Fruit fly (Drosophila melanogaster): ENCODE measurements around the gene jp.

The jp gene

DNA sequence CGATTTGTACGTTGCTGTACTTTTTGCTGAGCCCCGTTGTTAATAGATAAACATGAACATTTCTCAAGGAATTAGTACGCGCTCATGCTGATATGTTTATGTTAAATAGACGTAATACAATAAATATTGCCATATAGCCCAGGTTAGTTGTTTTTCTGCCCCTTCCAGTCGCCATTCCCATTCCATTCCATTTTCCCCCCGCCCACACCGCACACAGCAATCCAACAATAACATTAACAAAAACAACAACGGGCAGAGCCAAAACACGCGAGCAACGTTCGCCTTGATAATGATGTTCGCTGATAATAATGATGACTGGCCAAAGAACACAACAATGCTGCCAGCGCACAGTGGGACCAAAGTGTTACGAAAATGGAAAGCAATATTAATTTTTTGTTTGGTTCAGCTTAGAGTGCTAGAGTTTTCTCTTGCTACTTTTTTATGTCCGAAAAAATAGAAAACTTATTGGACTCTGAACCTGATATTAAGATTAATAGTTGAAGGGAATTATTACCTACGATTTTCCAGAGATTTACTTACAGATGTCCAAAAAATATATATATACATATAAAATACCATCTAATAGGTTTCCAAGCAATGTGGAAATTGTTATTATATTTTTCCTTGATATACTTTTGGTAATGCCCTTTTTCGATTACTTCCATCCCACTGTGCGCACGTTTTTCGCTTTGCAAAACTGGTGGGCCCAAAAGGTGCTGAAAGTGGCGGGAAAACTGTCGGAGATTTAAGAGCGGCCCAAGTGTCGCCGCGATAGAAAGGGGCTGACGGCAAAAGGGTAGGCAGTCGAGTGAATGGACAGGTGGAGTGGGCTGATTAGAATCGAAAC is 3.3 kb upstream of the jp start (continued):
- TF ChIP-seq Elba2 (GFP tag; optimal IDR thresholded peaks at IDR 0.05) (peak; percentile 80), D19A (tag; optimal IDR thresholded peaks at IDR 0.05) (peak; percentile 94), H2.0 (GFP tag; IDR thresholded peaks at IDR 0.05) (peak; percentile 73), CG31365 (tag; optimal IDR thresholded peaks at IDR 0.05) (peak; percentile 68), disco-r (GFP tag; optimal IDR thresholded peaks at IDR 0.05) (peak; percentile 78), Hey (tag; optimal IDR thresholded peaks at IDR 0.05) (peak; percentile 35), CG1602 (GFP tag; optimal IDR thresholded peaks at IDR 0.05) (peak; percentile 91), CG3163 (GFP tag; optimal IDR thresholded peaks at IDR 0.05) (peak; percentile 53), kah (GFP tag; optimal IDR thresholded peaks at IDR 0.05) (peak; percentile 90), croc (GFP tag; conservative IDR thresholded peaks at IDR 0.05) (peak; percentile 87), Usf (GFP tag; optimal IDR thresholded peaks at IDR 0.05) (peak; percentile 94), Sox102F (GFP tag; optimal IDR thresholded peaks at IDR 0.05) (peak; percentile 96), Max (GFP tag; optimal IDR thresholded peaks at IDR 0.05) (peak; percentile 98), eyg (GFP tag; optimal IDR thresholded peaks at IDR 0.05) (peak; percentile 67), CG13424 (tag; optimal IDR thresholded peaks at IDR 0.05) (peak; percentile 96), HmgZ (tag; optimal IDR thresholded peaks at IDR 0.05) (peak; percentile 91), CG6175 (GFP tag; IDR thresholded peaks at IDR 0.05) (peak; percentile 65; the same call in 2 of the 3 replicates), CG14667 (GFP tag; IDR thresholded peaks at IDR 0.05) (peak; percentile 68), bowl (GFP tag; IDR thresholded peaks at IDR 0.05) (peak; percentile 56; the same call in 1 of the 2 replicates), ab (GFP tag; optimal IDR thresholded peaks at IDR 0.05) (peak; percentile 17), CG7556 (GFP tag; optimal IDR thresholded peaks at IDR 0.05) (peak; percentile 99), h (optimal IDR thresholded peaks at IDR 0.05) (no peak), CG3995 (GFP tag; optimal IDR thresholded peaks at IDR 0.05) (peak; percentile 69), CG4404 (GFP tag; IDR thresholded peaks at IDR 0.05) (peak; percentile 87), otp (GFP tag; IDR thresholded peaks at IDR 0.05) (peak; percentile 52; the same call in 1 of the 3 replicates), slbo (GFP tag; IDR thresholded peaks at IDR 0.05) (peak; percentile 90), CG30020 (tag; optimal IDR thresholded peaks at IDR 0.05) (peak; percentile 80), CG7928 (GFP tag; optimal IDR thresholded peaks at IDR 0.05) (peak; percentile 77), tio (GFP tag; optimal IDR thresholded peaks at IDR 0.05) (peak; percentile 97), unc-4 (GFP tag; IDR thresholded peaks at IDR 0.05; ENCODE audit: partially characterized antibody) (no peak; the same call in 1 of the 2 replicates), E2f2 (GFP tag; IDR thresholded peaks at IDR 0.05) (peak; percentile 76), onecut (GFP tag; IDR thresholded peaks at IDR 0.05) (peak; percentile 87), CG12236 (GFP tag; optimal IDR thresholded peaks at IDR 0.05) (peak; percentile 37), CG6813 (GFP tag; optimal IDR thresholded peaks at IDR 0.05) (peak; percentile 94), Dip2 (GFP tag; IDR thresholded peaks at IDR 0.05) (peak; percentile 35; the same call in 1 of the 2 replicates), Nf-YC (tag; optimal IDR thresholded peaks at IDR 0.05) (peak; percentile 90), MTF-1 (GFP tag; optimal IDR thresholded peaks at IDR 0.05; ENCODE audit: borderline replicate concordance) (peak; percentile 85), CG10267 (tag; optimal IDR thresholded peaks at IDR 0.05) (peak; percentile 92), CG6765 (GFP tag; optimal IDR thresholded peaks at IDR 0.05) (peak; percentile 96), CG17829 (tag; optimal IDR thresholded peaks at IDR 0.05) (peak; percentile 96), CG12155 (GFP tag; optimal IDR thresholded peaks at IDR 0.05) (peak; percentile 92), pan (optimal IDR thresholded peaks at IDR 0.05) (no peak), pan (GFP tag; optimal IDR thresholded peaks at IDR 0.05 in 1 of 2, IDR thresholded peaks at IDR 0.05 in 1 of 2) (peak in 1 of 2 experiments; percentile 93), CG1233 (GFP tag; optimal IDR thresholded peaks at IDR 0.05) (peak; percentile 97), dimm (GFP tag; IDR thresholded peaks at IDR 0.05) (peak; percentile 62; the same call in 1 of the 2 replicates), Hmx (GFP tag; optimal IDR thresholded peaks at IDR 0.05) (peak; percentile 80), CG34376 (GFP tag; optimal IDR thresholded peaks at IDR 0.05) (peak; percentile 96), cwo (GFP tag; optimal IDR thresholded peaks at IDR 0.05) (peak; percentile 98), Doc3 (GFP tag; IDR thresholded peaks at IDR 0.05; ENCODE audit: partially characterized antibody) (no peak)

Measured in whole organism, embryonic.